Fruit fly (Drosophila melanogaster): Measurements from ENCODE around the gene EMC6.

dm6 chr3R:25056016-25056415, 31.2 kb upstream of the EMC6 start, which contains the start of the genes CG31111 and stac:
- no peak for TF ChIP-seq CG8478 (optimal IDR thresholded peaks at IDR 0.05)
- TF ChIP-seq CTCF (optimal IDR thresholded peaks at IDR 0.05): no peak

Measured in S2 (cell line).